Fruit fly (Drosophila melanogaster): Measurements from ENCODE around the gene wol.

The wol gene

DNA sequence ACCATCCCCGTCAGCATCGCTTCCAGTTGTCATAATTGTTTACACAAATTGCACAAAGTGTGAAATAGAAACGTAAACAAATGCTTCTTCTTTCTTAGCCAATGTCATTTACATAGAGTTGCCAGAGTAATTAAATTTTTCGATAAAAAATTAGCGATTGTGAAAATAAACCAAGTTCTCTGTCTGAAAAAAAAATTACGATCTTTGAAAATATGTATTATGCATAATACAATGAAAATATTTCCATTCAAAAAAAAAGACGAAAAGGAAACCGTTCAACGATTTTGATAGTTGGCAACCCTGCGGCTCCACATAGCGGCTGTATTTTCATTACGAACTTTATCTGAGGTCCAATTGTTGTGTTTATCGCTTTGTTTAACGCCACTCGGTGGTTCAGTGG lies 8.3 kb upstream of the wol start, which contains the start of the genes CG7810 and CG7806 (continued):
- TF ChIP-seq tll (GFP tag; optimal IDR thresholded peaks at IDR 0.05), result peak in 1 of 2 experiments; percentile 66
- TF ChIP-seq dmrt99B (tag; optimal IDR thresholded peaks at IDR 0.05), result no peak
- peak; percentile 88 for TF ChIP-seq otp (GFP tag; IDR thresholded peaks at IDR 0.05)
- TF ChIP-seq Aef1 (GFP tag; IDR thresholded peaks at IDR 0.05), result peak; percentile 85
- peak; percentile 85 for TF ChIP-seq Meics (GFP tag; optimal IDR thresholded peaks at IDR 0.05)
- TF ChIP-seq E2f2 (GFP tag; IDR thresholded peaks at IDR 0.05), result peak; percentile 80
- TF ChIP-seq CG2120 (GFP tag; optimal IDR thresholded peaks at IDR 0.05), result peak; percentile 95
- no peak for TF ChIP-seq CG14965 (GFP tag; optimal IDR thresholded peaks at IDR 0.05; ENCODE audit: borderline replicate concordance)
- TF ChIP-seq Myb (GFP tag; optimal IDR thresholded peaks at IDR 0.05), result peak; percentile 77
- TF ChIP-seq CG10209 (GFP tag; optimal IDR thresholded peaks at IDR 0.05), result peak; percentile 85
- TF ChIP-seq ken (GFP tag; IDR thresholded peaks at IDR 0.05), result peak; percentile 91
- TF ChIP-seq CG11696 (GFP tag; IDR thresholded peaks at IDR 0.05), result peak; percentile 67
- peak; percentile 93 for TF ChIP-seq az2 (GFP tag; optimal IDR thresholded peaks at IDR 0.05)
- TF ChIP-seq gem (tag; optimal IDR thresholded peaks at IDR 0.05), result peak; percentile 96
- no peak for TF ChIP-seq CG18599 (GFP tag; optimal IDR thresholded peaks at IDR 0.05)
- TF ChIP-seq CG16779 (GFP tag; IDR thresholded peaks at IDR 0.05), result peak; percentile 89
- TF ChIP-seq Opbp (GFP tag; IDR thresholded peaks at IDR 0.05; ENCODE audit: partially characterized antibody), result no peak
- TF ChIP-seq gsb-n (tag; optimal IDR thresholded peaks at IDR 0.05), result peak; percentile 90
- TF ChIP-seq en (GFP tag; optimal IDR thresholded peaks at IDR 0.05), result peak; percentile 92
- TF ChIP-seq gfzf (GFP tag; optimal IDR thresholded peaks at IDR 0.05), result peak; percentile 39
- peak; percentile 81 for TF ChIP-seq bcd (GFP tag; optimal IDR thresholded peaks at IDR 0.05)
- peak; percentile 84 for TF ChIP-seq lbe (GFP tag; optimal IDR thresholded peaks at IDR 0.05)
- TF ChIP-seq TFAM (GFP tag; optimal IDR thresholded peaks at IDR 0.05), result peak; percentile 35
- peak; percentile 46 for TF ChIP-seq CG9876 (GFP tag; optimal IDR thresholded peaks at IDR 0.05)
- peak; percentile 95 for TF ChIP-seq CG12391 (tag; optimal IDR thresholded peaks at IDR 0.05)
- TF ChIP-seq NFAT (GFP tag; IDR thresholded peaks at IDR 0.05), result peak; percentile 70; the same call in 1 of the 2 replicates
- peak; percentile 86 for TF ChIP-seq CG1529 (GFP tag; optimal IDR thresholded peaks at IDR 0.05)
- peak; percentile 92 for TF ChIP-seq CG2712 (tag; optimal IDR thresholded peaks at IDR 0.05)
- TF ChIP-seq mld (GFP tag; IDR thresholded peaks at IDR 0.05; ENCODE audit: partially characterized antibody), result no peak
- peak; percentile 87 for TF ChIP-seq CG3838 (GFP tag; optimal IDR thresholded peaks at IDR 0.05)
- TF ChIP-seq nerfin-1 (tag; optimal IDR thresholded peaks at IDR 0.05), result peak; percentile 85
- TF ChIP-seq CG4282 (GFP tag; optimal IDR thresholded peaks at IDR 0.05), result peak; percentile 25
- peak; percentile 89 for TF ChIP-seq Blimp-1 (GFP tag; optimal IDR thresholded peaks at IDR 0.05)
- TF ChIP-seq z (GFP tag; IDR thresholded peaks at IDR 0.05), result 0 out of 3 replicates have a peak, but pooled peaks have one; percentile 48
- no peak for TF ChIP-seq hth (optimal IDR thresholded peaks at IDR 0.05)
- TF ChIP-seq CG1602 (GFP tag; optimal IDR thresholded peaks at IDR 0.05), result peak; percentile 88
- TF ChIP-seq CG17385 (GFP tag; optimal IDR thresholded peaks at IDR 0.05), result peak; percentile 99
- TF ChIP-seq schlank (tag; optimal IDR thresholded peaks at IDR 0.05), result peak; percentile 63
- no peak for TF ChIP-seq Dip2 (GFP tag; IDR thresholded peaks at IDR 0.05)
- TF ChIP-seq sens (GFP tag), result peak; percentile 99
- peak; percentile 90 for TF ChIP-seq CG8388 (GFP tag; optimal IDR thresholded peaks at IDR 0.05)
- peak; percentile 89 for TF ChIP-seq phol (tag; optimal IDR thresholded peaks at IDR 0.05)
- no peak for TF ChIP-seq Tbp (GFP tag; optimal IDR thresholded peaks at IDR 0.05)
- 0 out of 4 replicates have a peak, but pooled peaks have one; percentile 12 for TF ChIP-seq chinmo (GFP tag; IDR thresholded peaks at IDR 0.05; ENCODE audit: partially characterized antibody)
- TF ChIP-seq CG11093 (GFP tag; IDR thresholded peaks at IDR 0.05), result peak; percentile 67; the same call in 2 of the 3 replicates
- peak; percentile 90 for TF ChIP-seq lmd (GFP tag; IDR thresholded peaks at IDR 0.05)
- TF ChIP-seq Gsc (GFP tag; IDR thresholded peaks at IDR 0.05), result no peak
- TF ChIP-seq Elba2 (GFP tag; optimal IDR thresholded peaks at IDR 0.05), result peak; percentile 56
- peak; percentile 86 for TF ChIP-seq Mad (GFP tag; optimal IDR thresholded peaks at IDR 0.05)
- TF ChIP-seq CG10147 (GFP tag; optimal IDR thresholded peaks at IDR 0.05), result peak; percentile 84
- TF ChIP-seq Six4 (GFP tag; optimal IDR thresholded peaks at IDR 0.05), result peak; percentile 82
